Worm (Caenorhabditis elegans) whole organism, midembryonic: ENCODE data around the gene lipl-4.

ENCODE experiments used
- flt-1 ChIP-seq: fragments of 200-800 bp; sonication (Bioruptor generic); IDR thresholded peaks from 2 replicates; pipeline ENCODE4 v1.3.6; 2022; ENCODE audit warnings: missing genetic modification characterization, missing compliant biosample characterization
- med-1 ChIP-seq: sonication (generic microtip); optimal IDR thresholded peaks from 2 replicates; lab custom pipeline; 2017; ENCODE audit warnings: missing genetic modification characterization, mild to moderate bottlenecking, missing compliant biosample characterization, antibody characterized with exemption, missing genetic modification reagents; ENCODE audit not compliant: insufficient read depth
- ref-1 ChIP-seq: fragments of 200-800 bp; sonication (Bioruptor generic); conservative IDR thresholded peaks from 2 replicates; pipeline ENCODE4 v1.3.6; 2022; ENCODE audit warnings: missing genetic modification reagents, missing genetic modification characterization, missing compliant biosample characterization
- tab-1 ChIP-seq: fragments of 200-800 bp; sonication (Bioruptor generic); IDR thresholded peaks from 2 replicates; pipeline ENCODE4 v1.3.6; 2022; ENCODE audit warnings: missing genetic modification characterization, missing compliant biosample characterization
- ztf-23 ChIP-seq: fragments of 200-800 bp; sonication (Bioruptor generic); IDR thresholded peaks from 2 replicates; pipeline ENCODE4 v1.3.6; 2022; ENCODE audit warnings: missing genetic modification reagents, missing genetic modification characterization, missing compliant biosample characterization
- ztf-29 ChIP-seq: fragments of 200-800 bp; sonication (Bioruptor generic); IDR thresholded peaks from 2 replicates; pipeline ENCODE4 v1.3.6; 2022; ENCODE audit warnings: missing genetic modification reagents, missing genetic modification characterization, missing compliant biosample characterization

ce11 chrV:6554308-6554707 is 4.3 kb downstream of the lipl-4 start, which contains the start of gene K04A8.19:
- TF ChIP-seq ref-1 (no peak), flt-1 (no peak), med-1 (no peak), ztf-29 (GFP tag; lab: Robert Waterston, UW) (no peak), tab-1 (GFP tag; lab: Robert Waterston, UW) (no peak), ztf-23 (no peak)
